Worm (Caenorhabditis elegans): ENCODE results near the gene C46G7.5.

- no peak for TF ChIP-seq pes-1 (GFP tag; IDR thresholded peaks at IDR 0.05)
- no peak for TF ChIP-seq aly-1 (tag; optimal IDR thresholded peaks at IDR 0.05)
- no peak for TF ChIP-seq ceh-36 (tag; optimal IDR thresholded peaks at IDR 0.05)
- no peak for TF ChIP-seq sea-1 (GFP tag; conservative IDR thresholded peaks at IDR 0.05)
- TF ChIP-seq ama-1 (optimal IDR thresholded peaks at IDR 0.05): no peak
These were observed 5.8 kb downstream of the C46G7.5 start for ce11 chrIV:6005655-6006054.
